Fruit fly (Drosophila melanogaster) whole organism, embryonic: Measurements from ENCODE around the gene CG31808.

Experiments
- Blimp-1 ChIP-seq: fragments of 200-800 bp; sonication (Bioruptor generic); optimal IDR thresholded peaks from 3 replicates; lab custom pipeline; 2018; ENCODE audit warnings: missing biosample characterization, missing genetic modification characterization, mild to moderate bottlenecking, moderate library complexity, missing genetic modification reagents
- CG10147 ChIP-seq: fragments of 200-800 bp; sonication (Bioruptor generic); optimal IDR thresholded peaks from 2 replicates; lab custom pipeline; 2019; ENCODE audit warnings: missing biosample characterization, mild to moderate bottlenecking, missing genetic modification characterization, moderate library complexity
- CG10267 ChIP-seq: fragments of 200-800 bp; sonication (Bioruptor generic); optimal IDR thresholded peaks from 2 replicates; lab custom pipeline; 2018; ENCODE audit warnings: missing biosample characterization, mild to moderate bottlenecking, missing genetic modification characterization, moderate library complexity
- CG11093 ChIP-seq: fragments of 200-800 bp; sonication (Bioruptor generic); IDR thresholded peaks from 3 replicates; pipeline ENCODE4 v1.3.6; 2022; ENCODE audit warnings: missing biosample characterization, missing genetic modification characterization
- CG11696 ChIP-seq: fragments of 200-800 bp; sonication (Bioruptor generic); IDR thresholded peaks from 2 replicates; pipeline ENCODE4 v1.3.6; 2022; ENCODE audit warnings: missing biosample characterization, missing genetic modification characterization
- CG14441 ChIP-seq: fragments of 200-800 bp; sonication (Bioruptor generic); IDR thresholded peaks from 2 replicates; pipeline ENCODE4 v1.3.6; 2022; ENCODE audit warnings: missing biosample characterization, missing genetic modification characterization
- CG15073 ChIP-seq: fragments of 200-800 bp; sonication (Bioruptor generic); optimal IDR thresholded peaks from 2 replicates; lab custom pipeline; 2016; ENCODE audit warnings: missing biosample characterization, missing genetic modification characterization
- CG1832 ChIP-seq: fragments of 200-800 bp; sonication (Bioruptor generic); optimal IDR thresholded peaks from 2 replicates; lab custom pipeline; 2017; ENCODE audit warnings: missing biosample characterization, mild to moderate bottlenecking, missing genetic modification characterization, inconsistent platforms
- CG2712 ChIP-seq: fragments of 200-800 bp; optimal IDR thresholded peaks from 3 replicates; lab custom pipeline; 2019; ENCODE audit warnings: missing biosample characterization, mild to moderate bottlenecking, missing genetic modification characterization, moderate library complexity
- CG31441 ChIP-seq: fragments of 200-800 bp; sonication (Bioruptor generic); IDR thresholded peaks from 2 replicates; pipeline ENCODE4 v1.3.6; 2022; ENCODE audit warnings: missing biosample characterization, missing genetic modification characterization
- CG32532 ChIP-seq: fragments of 200-800 bp; sonication (Bioruptor generic); IDR thresholded peaks from 2 replicates; pipeline ENCODE4 v1.3.6; 2022; ENCODE audit warnings: missing biosample characterization, missing genetic modification characterization
- CG33213 ChIP-seq: fragments of 200-800 bp; sonication (Bioruptor generic); optimal IDR thresholded peaks from 3 replicates; lab custom pipeline; 2016; ENCODE audit warnings: missing biosample characterization, missing genetic modification characterization
- CG5245 ChIP-seq: fragments of 200-800 bp; sonication (Bioruptor generic); optimal IDR thresholded peaks from 3 replicates; lab custom pipeline; 2016; ENCODE audit warnings: missing biosample characterization, missing genetic modification characterization
- CG6854 ChIP-seq: fragments of 200-800 bp; sonication (Bioruptor generic); optimal IDR thresholded peaks from 3 replicates; lab custom pipeline; 2017; ENCODE audit warnings: missing biosample characterization, mild to moderate bottlenecking, missing genetic modification characterization
- CG9215 ChIP-seq: fragments of 200-800 bp; sonication (Bioruptor generic); IDR thresholded peaks from 2 replicates; pipeline ENCODE4 v1.3.6; 2022; ENCODE audit warnings: missing biosample characterization, missing genetic modification characterization
- CG9932 ChIP-seq: fragments of 200-800 bp; sonication (Bioruptor generic); IDR thresholded peaks from 2 replicates; pipeline ENCODE4 v1.3.6; 2022; ENCODE audit warnings: missing biosample characterization, missing genetic modification characterization
- Chrac-16 ChIP-seq: fragments of 200-800 bp; sonication (Bioruptor generic); optimal IDR thresholded peaks from 3 replicates; lab custom pipeline; 2016; ENCODE audit warnings: missing biosample characterization, missing genetic modification characterization
- Elba2 ChIP-seq: fragments of 200-800 bp; sonication (Bioruptor generic); optimal IDR thresholded peaks from 3 replicates; lab custom pipeline; 2016; ENCODE audit warnings: missing biosample characterization, missing genetic modification characterization
- Gsc ChIP-seq: fragments of 200-800 bp; sonication (Bioruptor generic); IDR thresholded peaks from 2 replicates; pipeline ENCODE4 v1.3.6; 2022; ENCODE audit warnings: missing biosample characterization, missing genetic modification characterization
- Hr39 ChIP-seq: fragments of >200 bp; optimal IDR thresholded peaks from 2 replicates; lab custom pipeline; 2017
- Hsf ChIP-seq: fragments of 200-800 bp; sonication (Bioruptor generic); optimal IDR thresholded peaks from 3 replicates; lab custom pipeline; 2016; ENCODE audit warnings: missing biosample characterization, missing genetic modification characterization
- Jarid2 ChIP-seq: fragments of 200-800 bp; sonication (Bioruptor generic); optimal IDR thresholded peaks from 3 replicates; lab custom pipeline; 2017; ENCODE audit warnings: mild to moderate bottlenecking, missing biosample characterization, missing genetic modification reagents, missing genetic modification characterization
- Lhr ChIP-seq: fragments of 200-800 bp; sonication (Bioruptor generic); optimal IDR thresholded peaks from 3 replicates; lab custom pipeline; 2017; ENCODE audit warnings: mild to moderate bottlenecking, missing biosample characterization, missing genetic modification reagents, missing genetic modification characterization
- Med ChIP-seq: fragments of 200-800 bp; sonication (Bioruptor generic); peaks from one replicate; lab custom pipeline; 2016; ENCODE audit warnings: missing biosample characterization, missing genetic modification characterization, mild to moderate bottlenecking, inconsistent platforms, moderate library complexity
- Mrtf ChIP-seq: fragments of 200-800 bp; sonication (Bioruptor generic); IDR thresholded peaks from 3 replicates; pipeline ENCODE4 v1.3.6; 2022; ENCODE audit warnings: missing biosample characterization, missing genetic modification characterization
- NFAT ChIP-seq: fragments of 200-800 bp; sonication (Bioruptor generic); IDR thresholded peaks from 2 replicates; pipeline ENCODE4 v1.3.6; 2022; ENCODE audit warnings: missing biosample characterization, missing genetic modification characterization
- Ravus ChIP-seq: fragments of 200-800 bp; sonication (Bioruptor generic); IDR thresholded peaks from 2 replicates; pipeline ENCODE4 v1.3.6; 2022; ENCODE audit warnings: missing biosample characterization, missing genetic modification characterization
- Sox102F ChIP-seq: fragments of 200-800 bp; sonication (Bioruptor generic); optimal IDR thresholded peaks from 2 replicates; lab custom pipeline; 2018; ENCODE audit warnings: missing biosample characterization, mild to moderate bottlenecking, missing genetic modification characterization, moderate library complexity
- Stat92E ChIP-seq, 3 experiments: fragments of >200 bp in 2 of 3; fragments of 200-800 bp in 1 of 3; sonication (Bioruptor generic) in 1 of 3; optimal IDR thresholded peaks; 2 replicates each; lab custom pipeline; 2017 to 2019; ENCODE audit warnings: missing biosample characterization in 3 of 3, missing genetic modification characterization in 3 of 3, mild to moderate bottlenecking in 1 of 3, moderate library complexity in 1 of 3
- Trl ChIP-seq, 3 experiments: fragments of >200 bp in 2 of 3; fragments of 200-800 bp in 1 of 3; sonication (Bioruptor generic) in 1 of 3; optimal IDR thresholded peaks; 2 replicates in 1 of 3; 3 replicates in 2 of 3; lab custom pipeline; 2016 to 2017; ENCODE audit warnings: missing biosample characterization in 1 of 3, missing genetic modification characterization in 1 of 3
- aop ChIP-seq: fragments of 200-800 bp; sonication (Bioruptor generic); IDR thresholded peaks from 2 replicates; pipeline ENCODE4 v1.3.6; 2022; ENCODE audit warnings: missing biosample characterization, missing genetic modification characterization
- ato ChIP-seq: fragments of 200-800 bp; sonication (Bioruptor generic); IDR thresholded peaks from 2 replicates; pipeline ENCODE4 v1.3.6; 2022; ENCODE audit warnings: missing biosample characterization, missing genetic modification characterization; ENCODE audit not compliant: partially characterized antibody
- cg ChIP-seq: fragments of 200-800 bp; sonication (Bioruptor generic); optimal IDR thresholded peaks from 3 replicates; lab custom pipeline; 2019; ENCODE audit warnings: missing biosample characterization, mild to moderate bottlenecking, missing genetic modification characterization, moderate library complexity
- chif ChIP-seq, 2 experiments: fragments of 200-800 bp; sonication (Bioruptor generic); optimal IDR thresholded peaks; 3 replicates each; lab custom pipeline; 2016; ENCODE audit warnings: missing biosample characterization in 2 of 2, missing genetic modification characterization in 2 of 2
- da ChIP-seq: fragments of 200-800 bp; sonication (Bioruptor generic); optimal IDR thresholded peaks from 2 replicates; lab custom pipeline; 2016; ENCODE audit warnings: missing biosample characterization, missing genetic modification characterization
- dan ChIP-seq: fragments of 200-800 bp; sonication (Bioruptor generic); IDR thresholded peaks from 2 replicates; pipeline ENCODE4 v1.3.6; 2022; ENCODE audit warnings: missing biosample characterization, missing genetic modification characterization
- ems ChIP-seq: fragments of 200-800 bp; sonication (Bioruptor generic); optimal IDR thresholded peaks from 3 replicates; lab custom pipeline; 2016; ENCODE audit warnings: missing biosample characterization, missing genetic modification characterization
- esg ChIP-seq: fragments of 200-800 bp; sonication (Bioruptor generic); conservative IDR thresholded peaks from 2 replicates; pipeline ENCODE4 v1.3.6; 2022; ENCODE audit warnings: missing biosample characterization, missing genetic modification characterization
- gro ChIP-seq: fragments of 200-800 bp; sonication (Bioruptor generic); optimal IDR thresholded peaks from 2 replicates; lab custom pipeline; 2016; ENCODE audit warnings: missing biosample characterization, missing genetic modification characterization
- h ChIP-seq: fragments of >200 bp; optimal IDR thresholded peaks from 2 replicates; lab custom pipeline; 2017
- lov ChIP-seq, 2 experiments: fragments of 200-800 bp in 1 of 2; fragments of >200 bp in 1 of 2; sonication (Bioruptor generic) in 1 of 2; IDR thresholded peaks in 1 of 2; optimal IDR thresholded peaks in 1 of 2; 2 replicates in 1 of 2; 3 replicates in 1 of 2; pipeline versions ENCODE4 v1.3.6 to Lab custom; 2017 to 2022; ENCODE audit warnings: missing biosample characterization in 1 of 2, missing genetic modification characterization in 1 of 2
- luna ChIP-seq: fragments of 200-800 bp; sonication (Bioruptor generic); optimal IDR thresholded peaks from 2 replicates; lab custom pipeline; 2016; ENCODE audit warnings: missing biosample characterization, missing genetic modification characterization
- maf-S ChIP-seq: fragments of 200-800 bp; sonication (Bioruptor generic); optimal IDR thresholded peaks from 2 replicates; lab custom pipeline; 2016; ENCODE audit warnings: missing biosample characterization, missing genetic modification characterization
- nerfin-1 ChIP-seq: fragments of 200-800 bp; sonication (Bioruptor generic); optimal IDR thresholded peaks from 3 replicates; lab custom pipeline; 2019; ENCODE audit warnings: missing biosample characterization, mild to moderate bottlenecking, missing genetic modification characterization, moderate library complexity
- pan ChIP-seq, 4 experiments: fragments of >200 bp in 3 of 4; fragments of 200-800 bp in 1 of 4; sonication (Bioruptor generic) in 1 of 4; optimal IDR thresholded peaks in 3 of 4; IDR thresholded peaks in 1 of 4; 2 replicates each; pipeline versions ENCODE4 v1.3.6 to Lab custom; 2017 to 2022; ENCODE audit warnings: missing biosample characterization in 2 of 4, missing genetic modification characterization in 2 of 4, mixed read lengths in 1 of 4
- pnt ChIP-seq: fragments of 200-800 bp; sonication (Bioruptor generic); optimal IDR thresholded peaks from 3 replicates; lab custom pipeline; 2016; ENCODE audit warnings: missing biosample characterization, missing genetic modification characterization
- slp2 ChIP-seq: fragments of 200-800 bp; sonication (Bioruptor generic); optimal IDR thresholded peaks from 2 replicates; lab custom pipeline; 2016; ENCODE audit warnings: missing biosample characterization, missing genetic modification characterization
- ssp ChIP-seq: fragments of 200-800 bp; sonication (Bioruptor generic); IDR thresholded peaks from 2 replicates; pipeline ENCODE4 v1.3.6; 2022; ENCODE audit warnings: missing biosample characterization, missing genetic modification characterization
- vfl ChIP-seq: fragments of 200-800 bp; sonication (Bioruptor generic); optimal IDR thresholded peaks from 2 replicates; lab custom pipeline; 2016; ENCODE audit warnings: missing biosample characterization, missing genetic modification characterization
- z ChIP-seq: fragments of 200-800 bp; sonication (Bioruptor generic); IDR thresholded peaks from 3 replicates; pipeline ENCODE4 v1.3.6; 2022; ENCODE audit warnings: missing biosample characterization, missing genetic modification characterization

The CG31808 gene

DNA sequence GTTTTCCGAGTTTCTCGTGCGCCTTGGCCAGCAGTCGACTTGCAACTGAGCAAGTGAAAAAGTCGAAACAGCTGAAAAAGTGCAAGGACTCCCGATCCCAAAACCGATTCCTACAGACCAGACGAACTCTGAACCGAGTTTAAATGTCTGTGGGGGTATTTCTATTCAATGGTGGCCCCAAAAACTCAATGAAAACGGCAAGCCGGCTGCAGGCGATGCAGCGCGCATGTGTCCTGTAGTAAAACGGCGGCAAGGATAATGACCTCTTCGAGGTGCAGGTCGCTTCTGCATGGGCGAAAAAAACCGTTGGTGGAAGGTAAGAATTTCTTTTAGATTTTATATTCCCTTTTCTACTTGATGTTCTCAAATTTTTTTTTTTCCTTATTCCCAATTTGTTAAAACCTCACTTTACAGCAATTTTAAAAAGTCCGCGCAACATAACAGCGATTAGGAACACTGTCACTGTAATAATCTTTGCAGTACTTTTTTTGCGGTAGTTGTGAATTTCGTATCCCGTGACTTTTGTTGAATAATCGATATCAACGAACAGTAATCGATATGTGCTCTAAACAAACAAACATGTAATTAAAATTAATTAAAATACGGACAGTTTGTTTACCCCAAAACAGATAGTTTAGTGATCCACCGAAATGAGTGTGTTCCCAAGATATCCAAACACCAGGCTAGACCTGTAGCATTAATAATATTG lies 39.2 kb downstream of the CG31808 start, which contains the start of the genes Trpgamma and her (continued):
- TF ChIP-seq z (GFP tag; lab: Robert Waterston, UW) (no peak), Blimp-1 (GFP tag; lab: Kevin White, UChicago) (no peak), luna (GFP tag; lab: Kevin White, UChicago) (no peak), Chrac-16 (GFP tag; lab: Kevin White, UChicago) (no peak), vfl (GFP tag; lab: Kevin White, UChicago) (no peak), CG1832 (GFP tag; lab: Kevin White, UChicago) (no peak), CG5245 (GFP tag; lab: Kevin White, UChicago) (no peak), Gsc (GFP tag; lab: Robert Waterston, UW) (no peak), CG11093 (GFP tag; lab: Robert Waterston, UW) (no peak), dan (GFP tag; lab: Robert Waterston, UW) (no peak), Jarid2 (GFP tag; lab: Kevin White, UChicago) (no peak), CG33213 (GFP tag; lab: Kevin White, UChicago) (peak; percentile 43), Hr39 (lab: Kevin White, UChicago) (no peak), ato (GFP tag; lab: Robert Waterston, UW) (peak; percentile 79), chif (GFP tag; optimal IDR thresholded peaks at IDR 0.05; lab: Kevin White, UChicago) (no peak), esg (GFP tag; lab: Robert Waterston, UW) (no peak), Hsf (GFP tag; lab: Kevin White, UChicago) (no peak), lov (optimal IDR thresholded peaks at IDR 0.05; lab: Kevin White, UChicago) (no peak), lov (GFP tag; IDR thresholded peaks at IDR 0.05; lab: Robert Waterston, UW) (no peak), CG6854 (GFP tag; lab: Kevin White, UChicago) (no peak), NFAT (no peak), CG9215 (GFP tag; lab: Robert Waterston, UW) (no peak), CG14441 (no peak), CG11696 (GFP tag; lab: Robert Waterston, UW) (no peak), Elba2 (GFP tag; lab: Kevin White, UChicago) (peak; percentile 8), CG10147 (no peak), da (no peak), ems (GFP tag; lab: Kevin White, UChicago) (no peak), CG10267 (peak; percentile 91), CG15073 (no peak), Lhr (peak; percentile 12), Med (GFP tag; lab: Kevin White, UChicago) (peak; percentile 91), slp2 (GFP tag; lab: Kevin White, UChicago) (no peak), h (lab: Kevin White, UChicago) (no peak), Stat92E (GFP tag; optimal IDR thresholded peaks at IDR 0.05; lab: Kevin White, UChicago) (no peak), cg (no peak), CG31441 (GFP tag; lab: Robert Waterston, UW) (peak; percentile 85), Ravus (GFP tag; lab: Robert Waterston, UW) (no peak), pan (optimal IDR thresholded peaks at IDR 0.05; lab: Kevin White, UChicago) (no peak), pan (GFP tag; optimal IDR thresholded peaks at IDR 0.05 in 1 of 2, IDR thresholded peaks at IDR 0.05 in 1 of 2) (no peak), CG2712 (peak; percentile 22), aop (GFP tag; lab: Robert Waterston, UW) (no peak), Trl (optimal IDR thresholded peaks at IDR 0.05; lab: Kevin White, UChicago) (no peak), Trl (GFP tag; optimal IDR thresholded peaks at IDR 0.05; lab: Kevin White, UChicago) (no peak), pnt (GFP tag; lab: Kevin White, UChicago) (no peak), Mrtf (no peak), nerfin-1 (tag; lab: Kevin White, UChicago) (peak; percentile 29), CG9932 (GFP tag; lab: Robert Waterston, UW) (no peak), gro (peak; percentile 53), ssp (GFP tag; lab: Robert Waterston, UW) (no peak), Sox102F (GFP tag; lab: Kevin White, UChicago) (no peak), maf-S (no peak), CG32532 (GFP tag; lab: Robert Waterston, UW) (no peak)
